Fruit fly (Drosophila melanogaster): ENCODE data around the gene CG33322.

Gene CG33322

dm6 chr2L:20805624-20806339 lies 10.3 kb downstream of the CG33322 start (continued):
- TF ChIP-seq tll (GFP tag; optimal IDR thresholded peaks at IDR 0.05) (no peak), gt (GFP tag; IDR thresholded peaks at IDR 0.05) (peak; percentile 75), CG14441 (GFP tag; IDR thresholded peaks at IDR 0.05) (peak; percentile 95), ham (GFP tag; IDR thresholded peaks at IDR 0.05) (peak; percentile 88), Bgb (GFP tag; IDR thresholded peaks at IDR 0.05; ENCODE audit: partially characterized antibody) (peak; percentile 75), nom (GFP tag; optimal IDR thresholded peaks at IDR 0.05) (peak; percentile 26), gfzf (GFP tag; optimal IDR thresholded peaks at IDR 0.05) (no peak), CkIIα-i1 (GFP tag; IDR thresholded peaks at IDR 0.05) (peak; percentile 53; the same call in 1 of the 2 replicates), jumu (GFP tag; optimal IDR thresholded peaks at IDR 0.05) (peak; percentile 69), CG9797 (GFP tag; optimal IDR thresholded peaks at IDR 0.05) (peak; percentile 35), jigr1 (GFP tag; IDR thresholded peaks at IDR 0.05) (peak; percentile 90), ase (GFP tag; IDR thresholded peaks at IDR 0.05) (peak; percentile 93), Ada2b (GFP tag; IDR thresholded peaks at IDR 0.05) (peak; percentile 94), CG14050 (GFP tag; IDR thresholded peaks at IDR 0.05) (peak; percentile 94), CG4404 (GFP tag; IDR thresholded peaks at IDR 0.05) (peak; percentile 89), gro (GFP tag; optimal IDR thresholded peaks at IDR 0.05) (peak; percentile 51), kah (GFP tag; optimal IDR thresholded peaks at IDR 0.05) (peak; percentile 89), CG18764 (GFP tag; optimal IDR thresholded peaks at IDR 0.05) (peak; percentile 88), pho (GFP tag; optimal IDR thresholded peaks at IDR 0.05) (peak; percentile 86), CG7963 (GFP tag; IDR thresholded peaks at IDR 0.05; ENCODE audit: partially characterized antibody) (peak; percentile 70), CG9727 (GFP tag; optimal IDR thresholded peaks at IDR 0.05) (peak; percentile 96), CG10267 (tag; optimal IDR thresholded peaks at IDR 0.05) (peak; percentile 90), Hsf (GFP tag; optimal IDR thresholded peaks at IDR 0.05) (peak; percentile 94), CG33213 (GFP tag; optimal IDR thresholded peaks at IDR 0.05) (peak; percentile 6), CG16779 (GFP tag; IDR thresholded peaks at IDR 0.05) (peak; percentile 72; the same call in 1 of the 2 replicates), CG1832 (GFP tag; optimal IDR thresholded peaks at IDR 0.05) (no peak), Aef1 (GFP tag; IDR thresholded peaks at IDR 0.05) (peak; percentile 93), Mad (GFP tag; optimal IDR thresholded peaks at IDR 0.05) (peak; percentile 90), lmd (GFP tag; IDR thresholded peaks at IDR 0.05) (peak; percentile 96), CG18599 (GFP tag; optimal IDR thresholded peaks at IDR 0.05) (peak; percentile 98), sob (GFP tag; IDR thresholded peaks at IDR 0.05) (peak; percentile 95), CG32532 (GFP tag; IDR thresholded peaks at IDR 0.05) (peak; percentile 96), CG7786 (GFP tag; optimal IDR thresholded peaks at IDR 0.05) (peak; percentile 73), Nf-YA (GFP tag; IDR thresholded peaks at IDR 0.05) (peak; percentile 87), tup (GFP tag; optimal IDR thresholded peaks at IDR 0.05) (peak; percentile 94), Oli (tag; optimal IDR thresholded peaks at IDR 0.05) (peak; percentile 97), CHES-1-like (GFP tag; optimal IDR thresholded peaks at IDR 0.05) (peak; percentile 71), CG2129 (GFP tag; IDR thresholded peaks at IDR 0.05; ENCODE audit: partially characterized antibody) (no peak), CG15011 (GFP tag; optimal IDR thresholded peaks at IDR 0.05) (peak; percentile 94), HmgD (GFP tag; optimal IDR thresholded peaks at IDR 0.05) (peak; percentile 12), CG4424 (GFP tag; optimal IDR thresholded peaks at IDR 0.05) (peak; percentile 95), dmrt11E (tag; optimal IDR thresholded peaks at IDR 0.05) (peak; percentile 94), Scr (GFP tag; IDR thresholded peaks at IDR 0.05; ENCODE audit: partially characterized antibody) (peak; percentile 71), pnt (GFP tag; optimal IDR thresholded peaks at IDR 0.05) (peak; percentile 55), Sry-δ (GFP tag; optimal IDR thresholded peaks at IDR 0.05) (peak; percentile 37), CG11085 (GFP tag; IDR thresholded peaks at IDR 0.05) (peak; percentile 91), HLH4C (GFP tag; IDR thresholded peaks at IDR 0.05; ENCODE audit: partially characterized antibody) (peak; percentile 96), pan (optimal IDR thresholded peaks at IDR 0.05) (no peak), pan (GFP tag; optimal IDR thresholded peaks at IDR 0.05 in 1 of 2, IDR thresholded peaks at IDR 0.05 in 1 of 2) (peak in 1 of 2 experiments; percentile 96)

Measured in whole organism, embryonic.